Worm (Caenorhabditis elegans) whole organism, mixed stage, embryonic: ENCODE results near the gene R04B5.6.

Experiments
- tbx-8 ChIP-seq: fragments of 200-800 bp; sonication (Bioruptor generic); optimal IDR thresholded peaks from 2 replicates; lab custom pipeline; 2018; ENCODE audit warnings: mild to moderate bottlenecking, missing genetic modification characterization, moderate library complexity, missing compliant biosample characterization
- unc-62 ChIP-seq: fragments of 150-350 bp; optimal IDR thresholded peaks from 2 replicates; lab custom pipeline; 2014; ENCODE audit warnings: missing biosample characterization, missing genetic modification reagents, missing genetic modification characterization
- zip-8 ChIP-seq: fragments of 150-350 bp; optimal IDR thresholded peaks from 2 replicates; lab custom pipeline; 2014; ENCODE audit warnings: missing biosample characterization, missing genetic modification characterization

- TF ChIP-seq unc-62 (no peak), zip-8 (tag; lab: Kevin White, UChicago) (no peak), tbx-8 (GFP tag; lab: Kevin White, UChicago) (no peak)
Measured at ce11 chrV:10103811-10104210, 18.8 kb downstream of the R04B5.6 start.
